Fruit fly (Drosophila melanogaster) whole organism, pupa: ENCODE measurements around the gene CG46317.

ENCODE experiments used
- CG10348 ChIP-seq: fragments of 200-800 bp; sonication (Bioruptor generic); IDR thresholded peaks from 2 replicates; pipeline ENCODE4 v1.3.6; 2022; ENCODE audit warnings: missing biosample characterization, missing genetic modification characterization
- CG12605 ChIP-seq: fragments of 200-800 bp; sonication (Bioruptor generic); IDR thresholded peaks from 2 replicates; pipeline ENCODE4 v1.3.6; 2022; ENCODE audit warnings: missing biosample characterization, missing genetic modification characterization
- CG13204 ChIP-seq: fragments of 200-800 bp; sonication (Bioruptor generic); optimal IDR thresholded peaks from 2 replicates; lab custom pipeline; 2018; ENCODE audit warnings: missing biosample characterization, mild to moderate bottlenecking, missing genetic modification characterization, moderate library complexity
- CG14655 ChIP-seq: fragments of 200-800 bp; sonication (Bioruptor generic); optimal IDR thresholded peaks from 3 replicates; lab custom pipeline; 2017; ENCODE audit warnings: mild to moderate bottlenecking, missing biosample characterization, missing genetic modification reagents, missing genetic modification characterization
- CG15710 ChIP-seq: fragments of 200-800 bp; sonication (Bioruptor generic); optimal IDR thresholded peaks from 2 replicates; lab custom pipeline; 2018; ENCODE audit warnings: missing biosample characterization, mild to moderate bottlenecking, missing genetic modification characterization, moderate library complexity
- CG17806 ChIP-seq: fragments of 200-800 bp; sonication (Bioruptor generic); optimal IDR thresholded peaks from 2 replicates; lab custom pipeline; 2018; ENCODE audit warnings: missing biosample characterization, mild to moderate bottlenecking, missing genetic modification characterization, moderate library complexity
- CG32121 ChIP-seq: fragments of 200-800 bp; sonication (Bioruptor generic); IDR thresholded peaks from 2 replicates; pipeline ENCODE4 v1.3.6; 2022; ENCODE audit warnings: missing biosample characterization, missing genetic modification characterization
- CG34367 ChIP-seq: fragments of 200-800 bp; sonication (Bioruptor generic); optimal IDR thresholded peaks from 2 replicates; lab custom pipeline; 2018; ENCODE audit warnings: missing biosample characterization, mild to moderate bottlenecking, missing genetic modification characterization
- CG4496 ChIP-seq: fragments of 200-800 bp; sonication (Bioruptor generic); IDR thresholded peaks from 3 replicates; pipeline ENCODE4 v1.3.6; 2022; ENCODE audit warnings: missing biosample characterization, missing genetic modification characterization
- CG8159 ChIP-seq: fragments of 200-800 bp; sonication (Bioruptor generic); optimal IDR thresholded peaks from 3 replicates; lab custom pipeline; 2018; ENCODE audit warnings: missing biosample characterization, mild to moderate bottlenecking, missing genetic modification characterization, moderate library complexity
- CG8301 ChIP-seq: fragments of 200-800 bp; sonication (Bioruptor generic); optimal IDR thresholded peaks from 2 replicates; lab custom pipeline; 2018; ENCODE audit warnings: missing biosample characterization, mild to moderate bottlenecking, missing genetic modification characterization
- CG9948 ChIP-seq: fragments of 200-800 bp; sonication (Bioruptor generic); optimal IDR thresholded peaks from 2 replicates; lab custom pipeline; 2018; ENCODE audit warnings: missing biosample characterization, mild to moderate bottlenecking, missing genetic modification characterization, moderate library complexity
- D1 ChIP-seq: fragments of 200-800 bp; sonication (Bioruptor generic); optimal IDR thresholded peaks from 2 replicates; lab custom pipeline; 2018; ENCODE audit warnings: missing biosample characterization, mild to moderate bottlenecking, missing genetic modification characterization, moderate library complexity
- EcR ChIP-seq: fragments of 200-800 bp; sonication (Bioruptor generic); optimal IDR thresholded peaks from 3 replicates; lab custom pipeline; 2019; ENCODE audit warnings: missing biosample characterization, missing genetic modification characterization, mild to moderate bottlenecking, moderate library complexity, missing genetic modification reagents
- Ets98B ChIP-seq: fragments of 200-800 bp; sonication (Bioruptor generic); IDR thresholded peaks from 2 replicates; pipeline ENCODE4 v1.3.6; 2022; ENCODE audit warnings: missing biosample characterization, missing genetic modification characterization
- Pif1A ChIP-seq: fragments of 200-800 bp; sonication (Bioruptor generic); optimal IDR thresholded peaks from 3 replicates; lab custom pipeline; 2016; ENCODE audit warnings: missing biosample characterization, missing genetic modification characterization
- Pif1B ChIP-seq: fragments of 200-800 bp; sonication (Bioruptor generic); optimal IDR thresholded peaks from 3 replicates; lab custom pipeline; 2016; ENCODE audit warnings: missing biosample characterization, missing genetic modification characterization
- Snoo ChIP-seq: fragments of 200-800 bp; sonication (Bioruptor generic); optimal IDR thresholded peaks from 3 replicates; lab custom pipeline; 2017; ENCODE audit warnings: missing biosample characterization, mild to moderate bottlenecking, missing genetic modification characterization, inconsistent platforms
- fd96Ca ChIP-seq: fragments of 200-800 bp; sonication (Bioruptor generic); IDR thresholded peaks from 3 replicates; pipeline ENCODE4 v1.3.6; 2022; ENCODE audit warnings: missing biosample characterization, missing genetic modification characterization
- gl ChIP-seq: fragments of 200-800 bp; sonication (Bioruptor generic); optimal IDR thresholded peaks from 2 replicates; lab custom pipeline; 2018; ENCODE audit warnings: missing biosample characterization, mild to moderate bottlenecking, missing genetic modification characterization
- rn ChIP-seq: fragments of 200-800 bp; sonication (Bioruptor generic); IDR thresholded peaks from 2 replicates; pipeline ENCODE4 v1.3.6; 2022; ENCODE audit warnings: missing biosample characterization, missing genetic modification characterization

The CG46317 gene

DNA sequence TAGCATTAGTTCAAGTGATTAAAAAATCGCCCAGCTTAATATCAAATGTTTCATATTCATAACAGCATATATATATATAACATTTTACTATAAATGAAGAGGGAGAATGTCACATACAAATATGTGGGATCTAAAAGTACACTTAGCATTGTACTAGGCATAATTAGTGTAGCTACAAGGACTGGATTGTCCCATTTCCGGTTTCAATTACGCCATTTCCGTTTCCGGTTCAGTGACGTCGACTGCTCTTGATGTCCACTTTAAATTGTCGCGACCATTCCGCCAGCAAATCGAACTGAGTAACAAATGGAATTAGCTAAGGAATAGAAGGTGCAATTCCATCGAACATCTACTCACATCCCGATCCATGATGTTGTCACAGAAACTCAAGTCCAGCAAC is 26.6 kb upstream of the CG46317 start:
- peak; percentile 22 for TF ChIP-seq Snoo (tag; lab: Kevin White, UChicago)
- TF ChIP-seq CG12605 = 0 out of 2 replicates have a peak, but pooled peaks have one; percentile 20
- TF ChIP-seq CG15710 (tag; lab: Kevin White, UChicago) = no peak

DNA sequence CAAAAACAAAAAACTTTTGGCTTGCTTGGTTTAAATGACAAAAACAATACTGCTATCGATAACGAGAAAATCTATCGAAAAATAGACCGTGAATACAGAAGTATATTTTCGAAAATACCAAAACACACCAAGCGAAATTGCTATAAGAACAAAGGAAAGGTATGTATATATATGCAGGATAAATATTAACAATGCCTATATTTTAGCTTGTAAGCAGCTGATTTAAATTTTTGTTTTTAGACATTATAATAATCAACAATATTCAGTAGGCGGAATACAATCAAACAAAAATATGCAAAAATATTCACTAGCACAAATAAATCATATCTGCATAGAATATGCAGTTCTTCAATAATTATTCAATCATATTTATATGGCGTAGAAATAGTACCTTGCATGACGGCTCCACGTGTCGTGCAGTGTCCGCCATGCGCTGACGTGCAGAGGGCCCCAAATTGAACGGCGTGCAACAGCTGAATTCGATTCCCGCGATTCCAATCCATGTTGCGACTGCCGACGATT is 23.1 kb upstream of the CG46317 start, which contains the start of the genes Fbxl4 and Dus2:
TSS of gene Fbxl4 (minus strand) at position 51 of the 522 bp plus-strand sequence.
TSS of gene Dus2 (plus strand) at position 116 of the 522 bp plus-strand sequence.
- TF ChIP-seq CG10348 (GFP tag; lab: Robert Waterston, UW) (peak; percentile 41; the same call in 1 of the 2 replicates), CG14655 (GFP tag; lab: Kevin White, UChicago) (no peak), Ets98B (GFP tag; lab: Robert Waterston, UW) (peak; percentile 89), EcR (no peak), Pif1A (no peak), gl (tag; lab: Kevin White, UChicago) (peak; percentile 64), fd96Ca (peak; percentile 91), CG9948 (tag; lab: Kevin White, UChicago) (peak; percentile 81), CG12605 (0 out of 2 replicates have a peak, but pooled peaks have one; percentile 48), CG15710 (tag; lab: Kevin White, UChicago) (peak; percentile 87), D1 (tag; lab: Kevin White, UChicago) (no peak), CG32121 (GFP tag; lab: Robert Waterston, UW) (peak; percentile 87), CG13204 (no peak), Snoo (tag; lab: Kevin White, UChicago) (peak; percentile 66), rn (GFP tag; lab: Robert Waterston, UW) (peak; percentile 49; the same call in 1 of the 2 replicates), Pif1B (GFP tag; lab: Kevin White, UChicago) (peak; percentile 64), CG34367 (tag; lab: Kevin White, UChicago) (peak; percentile 84), CG8301 (peak; percentile 81), CG8159 (tag; lab: Kevin White, UChicago) (peak; percentile 88), CG17806 (tag; lab: Kevin White, UChicago) (peak; percentile 83), CG4496 (peak; percentile 91)
- TF ChIP-seq, all 21 proteins: peak for 16

DNA sequence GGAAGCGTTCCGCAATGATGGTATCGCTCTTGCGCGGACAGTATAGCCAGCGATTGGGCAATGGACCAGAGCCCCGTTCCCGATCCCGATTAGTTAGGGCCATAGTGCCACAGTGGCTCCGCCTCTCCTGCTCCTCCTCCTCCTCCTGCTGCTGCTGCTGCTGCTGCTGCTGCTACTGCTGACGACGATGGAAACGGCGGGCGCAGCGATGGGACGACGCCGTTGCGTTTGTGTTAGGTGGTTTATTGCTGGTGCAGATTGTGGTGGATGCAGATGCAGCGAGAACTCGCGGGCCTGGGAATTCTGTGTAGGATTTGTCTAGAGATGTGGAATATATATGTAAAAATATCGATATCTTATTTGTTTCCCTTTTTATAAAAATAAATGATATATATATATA is 18.5 kb upstream of the CG46317 start, which contains the start of gene mRNA-cap:
TSS of gene mRNA-cap (minus strand) at position 344 of the 400 bp plus-strand sequence.
- TF ChIP-seq EcR (no peak), CG10348 (GFP tag; lab: Robert Waterston, UW) (no peak), CG14655 (GFP tag; lab: Kevin White, UChicago) (no peak), CG13204 (no peak), CG4496 (no peak), CG34367 (tag; lab: Kevin White, UChicago) (no peak), CG8159 (tag; lab: Kevin White, UChicago) (no peak), CG12605 (no peak), rn (GFP tag; lab: Robert Waterston, UW) (no peak), CG9948 (tag; lab: Kevin White, UChicago) (no peak), Pif1A (no peak), CG32121 (GFP tag; lab: Robert Waterston, UW) (no peak), Ets98B (GFP tag; lab: Robert Waterston, UW) (no peak), CG8301 (no peak), CG15710 (tag; lab: Kevin White, UChicago) (no peak), CG17806 (tag; lab: Kevin White, UChicago) (no peak), Snoo (tag; lab: Kevin White, UChicago) (no peak), gl (tag; lab: Kevin White, UChicago) (no peak)

DNA sequence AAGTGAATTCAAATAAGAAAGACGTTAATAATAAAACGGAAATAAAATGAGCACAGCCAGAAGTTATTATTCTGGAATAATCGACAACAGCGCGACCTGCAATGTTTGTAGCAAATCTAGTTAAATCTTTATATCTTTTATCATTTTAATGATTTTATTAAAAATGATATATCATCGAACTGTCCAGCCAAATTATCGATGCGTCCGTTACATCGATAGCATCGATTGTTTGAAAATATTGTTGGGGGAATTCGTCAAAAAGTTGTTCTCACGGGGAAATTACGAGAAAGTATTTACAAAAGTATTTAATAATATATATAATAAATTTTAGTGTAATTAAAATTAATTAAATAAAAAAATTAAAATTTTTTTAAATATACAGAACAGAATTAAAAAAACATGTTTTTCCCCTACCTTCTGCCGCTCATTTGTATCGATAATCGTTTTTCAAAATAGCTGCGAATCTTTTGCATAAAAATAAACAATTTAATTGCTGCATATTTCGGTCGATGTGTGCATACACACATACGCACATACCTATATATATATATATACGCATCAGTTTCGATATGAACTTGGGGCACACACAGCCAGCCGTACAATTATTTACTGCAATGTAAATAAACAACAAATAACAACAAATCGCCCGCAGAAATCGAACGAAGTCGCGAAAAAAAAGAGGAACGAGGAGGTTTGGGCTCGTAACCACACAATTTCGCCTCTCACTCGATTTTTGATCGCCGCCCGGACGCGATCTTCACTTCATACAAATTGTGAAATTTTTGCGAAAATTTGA is 17.9 kb upstream of the CG46317 start, which contains the start of gene CG32599:
TSS of gene CG32599 (plus strand) at position 746 of the 796 bp plus-strand sequence.
- TF ChIP-seq CG15710 (tag; lab: Kevin White, UChicago) = peak; percentile 25
- TF ChIP-seq CG10348 (GFP tag; lab: Robert Waterston, UW) = no peak
- TF ChIP-seq CG9948 (tag; lab: Kevin White, UChicago) = peak; percentile 10
- TF ChIP-seq Ets98B (GFP tag; lab: Robert Waterston, UW) = peak; percentile 24
- no peak for TF ChIP-seq CG8301
- TF ChIP-seq CG4496 = 0 out of 3 replicates have a peak, but pooled peaks have one; percentile 17
- TF ChIP-seq CG12605 = no peak
- TF ChIP-seq CG32121 (GFP tag; lab: Robert Waterston, UW) = no peak
- no peak for TF ChIP-seq CG14655 (GFP tag; lab: Kevin White, UChicago)
- no peak for TF ChIP-seq CG13204
- no peak for TF ChIP-seq fd96Ca
- no peak for TF ChIP-seq Pif1B (GFP tag; lab: Kevin White, UChicago)
- no peak for TF ChIP-seq D1 (tag; lab: Kevin White, UChicago)

DNA sequence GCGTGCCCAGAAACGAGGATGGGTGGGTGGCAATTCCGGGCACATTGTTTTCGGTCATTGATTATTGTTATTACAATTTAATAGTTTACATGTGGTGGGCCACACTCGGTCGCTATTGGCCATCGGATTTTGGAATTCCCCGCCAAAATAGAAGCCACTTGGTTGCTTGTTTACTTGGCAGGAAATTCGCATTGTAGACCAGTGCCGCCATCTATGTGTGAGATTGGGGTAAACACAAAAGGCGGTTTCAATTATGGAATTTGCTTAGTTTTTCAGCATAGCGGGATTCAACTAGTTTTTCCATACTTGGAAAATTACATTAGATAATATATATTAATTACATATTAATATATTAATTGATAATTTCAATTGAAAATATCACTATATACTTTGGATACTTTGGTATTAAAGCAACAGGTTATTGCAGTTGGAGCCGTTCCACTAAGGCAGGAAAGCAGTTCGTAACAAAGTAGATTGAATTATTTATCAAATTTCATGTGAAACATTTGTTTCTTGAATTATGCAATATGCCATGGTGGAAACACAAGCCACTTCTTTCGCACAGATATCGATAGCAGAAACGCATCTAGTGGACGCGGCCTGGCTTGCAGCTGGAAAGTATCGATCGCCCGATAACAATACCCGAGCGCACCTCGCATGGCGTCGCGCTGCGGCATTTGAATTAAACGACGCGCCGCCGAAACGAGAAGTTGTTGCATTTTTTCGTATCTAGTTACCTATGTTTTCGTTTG is 13.8 kb upstream of the CG46317 start, which contains the start of gene mud:
TSS of gene mud (plus strand) at position 698 of the 752 bp plus-strand sequence.
- no peak for TF ChIP-seq CG34367 (tag; lab: Kevin White, UChicago)
- peak; percentile 8 for TF ChIP-seq CG17806 (tag; lab: Kevin White, UChicago)
- TF ChIP-seq Ets98B (GFP tag; lab: Robert Waterston, UW) = no peak
- no peak for TF ChIP-seq CG13204
- no peak for TF ChIP-seq CG8301
- TF ChIP-seq CG14655 (GFP tag; lab: Kevin White, UChicago) = no peak
- no peak for TF ChIP-seq Pif1B (GFP tag; lab: Kevin White, UChicago)
- TF ChIP-seq CG12605 = no peak
- TF ChIP-seq fd96Ca = peak; percentile 31; the same call in 1 of the 3 replicates
- TF ChIP-seq gl (tag; lab: Kevin White, UChicago) = no peak
- TF ChIP-seq rn (GFP tag; lab: Robert Waterston, UW) = no peak
- no peak for TF ChIP-seq Snoo (tag; lab: Kevin White, UChicago)
- peak; percentile 21 for TF ChIP-seq D1 (tag; lab: Kevin White, UChicago)
- TF ChIP-seq CG8159 (tag; lab: Kevin White, UChicago) = no peak
- TF ChIP-seq CG10348 (GFP tag; lab: Robert Waterston, UW) = no peak
- no peak for TF ChIP-seq CG32121 (GFP tag; lab: Robert Waterston, UW)
- TF ChIP-seq CG9948 (tag; lab: Kevin White, UChicago) = no peak
- no peak for TF ChIP-seq CG15710 (tag; lab: Kevin White, UChicago)
